Fruit fly (Drosophila melanogaster) whole organism, prepupa: ENCODE measurements around the gene Bub1.

Source experiments
- CG10669 ChIP-seq: fragments of 200-800 bp; sonication (Bioruptor generic); optimal IDR thresholded peaks from 3 replicates; lab custom pipeline; 2018; ENCODE audit warnings: missing biosample characterization, mild to moderate bottlenecking, missing genetic modification characterization, moderate library complexity
- CG7368 ChIP-seq: fragments of 200-800 bp; sonication (Bioruptor generic); optimal IDR thresholded peaks from 3 replicates; lab custom pipeline; 2016; ENCODE audit warnings: missing biosample characterization, missing genetic modification characterization
- CG8119 ChIP-seq: fragments of 200-800 bp; sonication (Bioruptor generic); IDR thresholded peaks from 3 replicates; pipeline ENCODE4 v1.3.6; 2022; ENCODE audit warnings: missing biosample characterization, missing genetic modification characterization
- CG8319 ChIP-seq: fragments of 200-800 bp; sonication (Bioruptor generic); optimal IDR thresholded peaks from 3 replicates; lab custom pipeline; 2016; ENCODE audit warnings: missing biosample characterization, missing genetic modification characterization
- Hr4 ChIP-seq: fragments of 200-800 bp; sonication (Bioruptor generic); optimal IDR thresholded peaks from 3 replicates; lab custom pipeline; 2016; ENCODE audit warnings: missing biosample characterization, missing genetic modification characterization
- Sox14 ChIP-seq: fragments of 200-800 bp; sonication (Bioruptor generic); optimal IDR thresholded peaks from 3 replicates; lab custom pipeline; 2016; ENCODE audit warnings: missing biosample characterization, missing genetic modification characterization
- dac ChIP-seq: fragments of 200-800 bp; sonication (Bioruptor generic); optimal IDR thresholded peaks from 2 replicates; lab custom pipeline; 2017; ENCODE audit warnings: missing biosample characterization, mild to moderate bottlenecking, missing genetic modification characterization
- fd59A ChIP-seq: fragments of 200-800 bp; sonication (Bioruptor generic); optimal IDR thresholded peaks from 2 replicates; lab custom pipeline; 2017; ENCODE audit warnings: missing biosample characterization, mild to moderate bottlenecking, missing genetic modification characterization, missing genetic modification reagents
- ss ChIP-seq, 2 experiments: fragments of 200-800 bp; sonication (Bioruptor generic); optimal IDR thresholded peaks; 2 replicates in 1 of 2; 3 replicates in 1 of 2; lab custom pipeline; 2017 to 2018; ENCODE audit warnings: mild to moderate bottlenecking in 2 of 2, missing biosample characterization in 2 of 2, missing genetic modification characterization in 2 of 2, moderate library complexity in 1 of 2

DNA sequence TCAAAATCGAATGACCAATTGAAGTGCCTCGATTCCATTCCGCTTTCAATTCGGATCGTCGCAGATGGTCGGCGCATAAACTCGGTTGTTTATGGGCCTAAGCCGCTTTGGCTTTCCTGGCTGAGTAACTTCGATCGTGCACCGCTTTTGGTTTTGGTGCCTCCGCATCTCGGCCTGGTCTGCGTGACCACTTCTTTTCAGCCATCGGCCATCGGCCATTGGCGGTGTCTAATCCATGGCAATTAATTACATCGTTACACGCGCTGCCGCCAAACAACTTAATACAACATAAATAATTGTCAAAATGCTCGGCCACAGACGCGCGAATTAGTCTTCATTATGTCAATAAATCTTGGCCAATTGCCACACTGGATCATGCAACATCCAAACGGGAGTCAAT is 18.4 kb upstream of the Bub1 start:
- TF ChIP-seq Sox14 (GFP tag; lab: Kevin White, UChicago) = no peak
- no peak for TF ChIP-seq CG7368
- no peak for TF ChIP-seq ss (GFP tag; optimal IDR thresholded peaks at IDR 0.05; lab: Kevin White, UChicago)
- no peak for TF ChIP-seq dac (GFP tag; lab: Kevin White, UChicago)
- TF ChIP-seq CG10669 (GFP tag; lab: Kevin White, UChicago) = no peak
- TF ChIP-seq Hr4 (GFP tag; lab: Kevin White, UChicago) = no peak
- TF ChIP-seq CG8319 (GFP tag; lab: Kevin White, UChicago) = no peak
- TF ChIP-seq fd59A = no peak
- no peak for TF ChIP-seq CG8119 (GFP tag; lab: Robert Waterston, UW)
